Worm (Caenorhabditis elegans): ENCODE data around the gene ges-1.

The ges-1 gene

ce11 chrV:1464543-1465040 lies 32.7 kb upstream of the ges-1 start, which contains the start of the genes fpn-1.2 and pqn-54:
Gene fpn-1.2 (minus strand): TSS chrV:1464699.
Gene pqn-54 (plus strand): TSS chrV:1464990.
- TF ChIP-seq tlf-1 (GFP tag; optimal IDR thresholded peaks at IDR 0.05) (no peak), nhr-80 (tag; optimal IDR thresholded peaks at IDR 0.05) (peak; percentile 87), dpl-1 (GFP tag; optimal IDR thresholded peaks at IDR 0.05) (no peak), B0035.1 (tag; optimal IDR thresholded peaks at IDR 0.05) (no peak), atf-7 (tag; optimal IDR thresholded peaks at IDR 0.05) (peak; percentile 9), F52B5.7 (tag; optimal IDR thresholded peaks at IDR 0.05) (no peak)

- TF ChIP-seq ceh-100 (GFP tag; IDR thresholded peaks at IDR 0.05) = no peak
- no peak for TF ChIP-seq hrde-1 (tag; optimal IDR thresholded peaks at IDR 0.05; ENCODE audit: borderline replicate concordance)
- no peak for TF ChIP-seq somi-1 (GFP tag; optimal IDR thresholded peaks at IDR 0.05)
- no peak for TF ChIP-seq ccch-3 (GFP tag; optimal IDR thresholded peaks at IDR 0.05)
- TF ChIP-seq athp-1 (tag; optimal IDR thresholded peaks at IDR 0.05) = no peak
- TF ChIP-seq lin-54 (GFP tag; optimal IDR thresholded peaks at IDR 0.05) = no peak
- no peak for TF ChIP-seq rec-8 (tag; optimal IDR thresholded peaks at IDR 0.05)
- no peak for TF ChIP-seq aptf-2 (GFP tag; conservative IDR thresholded peaks at IDR 0.05)
These were observed 28.1 kb upstream of the ges-1 start, which contains the start of gene hacd-1 for ce11 chrV:1460069-1460468. Gene hacd-1 (plus strand): TSS chrV:1460369.

- TF ChIP-seq ztf-25 (GFP tag; IDR thresholded peaks at IDR 0.05) (no peak), attf-5 (GFP tag; optimal IDR thresholded peaks at IDR 0.05) (no peak), ceh-91 (GFP tag; IDR thresholded peaks at IDR 0.05) (no peak), ztf-28 (GFP tag; IDR thresholded peaks at IDR 0.05) (no peak), snpc-4 (GFP tag; optimal IDR thresholded peaks at IDR 0.05) (no peak), snpc-4 (tag; optimal IDR thresholded peaks at IDR 0.05) (no peak), egrh-3 (GFP tag; IDR thresholded peaks at IDR 0.05) (no peak), bed-1 (GFP tag; IDR thresholded peaks at IDR 0.05) (no peak), lsy-27 (tag; optimal IDR thresholded peaks at IDR 0.05; ENCODE audit: borderline replicate concordance, insufficient read depth) (no peak), hlh-12 (tag; optimal IDR thresholded peaks at IDR 0.05) (no peak), ama-1 (optimal IDR thresholded peaks at IDR 0.05) (no peak), ama-1 (GFP tag; optimal IDR thresholded peaks at IDR 0.05) (no peak), atf-7 (tag; optimal IDR thresholded peaks at IDR 0.05) (no peak), nhr-80 (tag; optimal IDR thresholded peaks at IDR 0.05) (peak; percentile 79), madf-8 (GFP tag; conservative IDR thresholded peaks at IDR 0.05) (no peak), sdz-38 (tag; optimal IDR thresholded peaks at IDR 0.05) (no peak), B0336.3 (GFP tag; IDR thresholded peaks at IDR 0.05) (0 out of 2 replicates have a peak, but pooled peaks have one; percentile 16), zfh-2 (GFP tag; conservative IDR thresholded peaks at IDR 0.05) (no peak)
These were observed 27.5 kb upstream of the ges-1 start for ce11 chrV:1459374-1459926.

- TF ChIP-seq nhr-80 (tag; optimal IDR thresholded peaks at IDR 0.05) (peak; percentile 73), B0035.1 (tag; optimal IDR thresholded peaks at IDR 0.05) (no peak), ztf-25 (GFP tag; IDR thresholded peaks at IDR 0.05) (no peak), ztf-28 (GFP tag; IDR thresholded peaks at IDR 0.05) (no peak), akir-1 (GFP tag; optimal IDR thresholded peaks at IDR 0.05) (no peak), bed-1 (GFP tag; IDR thresholded peaks at IDR 0.05) (no peak), lsl-1 (GFP tag; optimal IDR thresholded peaks at IDR 0.05) (no peak), rcor-1 (GFP tag; IDR thresholded peaks at IDR 0.05) (no peak), ets-4 (GFP tag; optimal IDR thresholded peaks at IDR 0.05) (peak; percentile 78), ceh-79 (tag; optimal IDR thresholded peaks at IDR 0.05) (no peak), B0336.3 (GFP tag; IDR thresholded peaks at IDR 0.05) (peak; percentile 56; the same call in 1 of the 2 replicates), madf-3 (GFP tag; IDR thresholded peaks at IDR 0.05) (no peak), lin-54 (GFP tag; optimal IDR thresholded peaks at IDR 0.05) (peak; percentile 8), ztf-22 (GFP tag; optimal IDR thresholded peaks at IDR 0.05) (peak; percentile 74), fkh-3 (tag; optimal IDR thresholded peaks at IDR 0.05) (no peak), atf-7 (tag; optimal IDR thresholded peaks at IDR 0.05) (peak; percentile 65)
These were observed 24.7 kb upstream of the ges-1 start for ce11 chrV:1456614-1457013.
